Fruit fly (Drosophila melanogaster): ENCODE measurements around the gene Eip78C.

Eip78C gene

dm6 chr3L:21226309-21226708 lies at the start of gene Eip78C:
Eip78C (plus strand) TSS chr3L:21226609.
- TF ChIP-seq Hr96 (GFP tag; optimal IDR thresholded peaks at IDR 0.05) (no peak), toe (GFP tag; optimal IDR thresholded peaks at IDR 0.05) (no peak), CG14711 (tag; optimal IDR thresholded peaks at IDR 0.05) (no peak), cnc (optimal IDR thresholded peaks at IDR 0.05) (no peak)

dm6 chr3L:21176935-21177581 lies 49.4 kb upstream of the Eip78C start:
- TF ChIP-seq cnc (optimal IDR thresholded peaks at IDR 0.05) (no peak), CG33017 (tag; optimal IDR thresholded peaks at IDR 0.05) (peak; percentile 27), CG14711 (tag; optimal IDR thresholded peaks at IDR 0.05) (peak; percentile 47), Crg-1 (GFP tag; optimal IDR thresholded peaks at IDR 0.05) (no peak), pad (GFP tag; optimal IDR thresholded peaks at IDR 0.05) (no peak), ovo (GFP tag; optimal IDR thresholded peaks at IDR 0.05) (no peak), CG1620 (GFP tag; optimal IDR thresholded peaks at IDR 0.05) (no peak), Clk (GFP tag; optimal IDR thresholded peaks at IDR 0.05) (no peak), Hr96 (GFP tag; optimal IDR thresholded peaks at IDR 0.05) (no peak), cic (GFP tag; optimal IDR thresholded peaks at IDR 0.05) (no peak), toe (GFP tag; optimal IDR thresholded peaks at IDR 0.05) (no peak)

DNA sequence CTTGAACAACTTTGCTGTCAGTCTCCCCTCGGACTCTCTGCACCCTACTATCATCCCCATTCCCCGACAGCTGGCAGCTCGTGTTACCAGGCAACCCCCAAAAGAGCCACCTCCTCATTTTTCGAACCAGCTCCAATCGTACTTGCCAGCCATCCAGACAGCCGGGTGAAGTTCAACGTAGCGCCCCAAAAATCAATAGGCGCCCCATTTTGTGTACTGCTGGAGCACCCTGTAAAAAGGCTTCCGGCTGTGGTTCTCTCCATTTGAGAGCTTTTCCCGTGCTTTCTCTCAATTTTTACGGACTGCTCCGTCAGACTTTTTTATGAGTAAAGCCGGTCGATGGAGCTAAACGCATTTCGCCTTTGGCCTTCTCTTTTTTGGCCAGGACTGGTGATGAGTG lies 40.8 kb upstream of the Eip78C start:
- no peak for TF ChIP-seq ovo (GFP tag; optimal IDR thresholded peaks at IDR 0.05)
- no peak for TF ChIP-seq toe (GFP tag; optimal IDR thresholded peaks at IDR 0.05)
- TF ChIP-seq Hr96 (GFP tag; optimal IDR thresholded peaks at IDR 0.05) = no peak
- no peak for TF ChIP-seq CG7101 (tag; optimal IDR thresholded peaks at IDR 0.05)
- TF ChIP-seq CG14711 (tag; optimal IDR thresholded peaks at IDR 0.05) = no peak
- no peak for TF ChIP-seq Crg-1 (GFP tag; optimal IDR thresholded peaks at IDR 0.05)

DNA sequence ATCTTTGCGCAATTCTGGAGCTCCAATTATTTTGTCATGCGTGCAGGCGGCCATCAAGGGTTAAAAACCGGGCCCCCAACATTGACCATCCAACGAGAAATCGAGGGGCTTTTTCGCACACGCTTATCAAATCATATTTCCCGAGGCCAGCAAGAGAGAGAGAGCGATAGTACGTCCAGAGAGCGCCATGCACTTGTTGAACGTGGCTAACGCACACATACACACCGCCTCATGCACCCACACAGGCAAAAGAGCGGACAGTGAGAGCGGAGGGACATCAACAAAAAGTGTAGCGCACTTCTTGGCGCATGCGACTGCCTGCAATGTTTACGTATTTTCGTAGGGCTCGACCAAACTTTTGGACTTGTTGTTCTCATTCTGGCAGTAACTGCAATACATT lies 39.9 kb upstream of the Eip78C start:
- no peak for TF ChIP-seq Clk (GFP tag; optimal IDR thresholded peaks at IDR 0.05)
- no peak for TF ChIP-seq cic (GFP tag; optimal IDR thresholded peaks at IDR 0.05)
- no peak for TF ChIP-seq toe (GFP tag; optimal IDR thresholded peaks at IDR 0.05)
- no peak for TF ChIP-seq CG1620 (GFP tag; optimal IDR thresholded peaks at IDR 0.05)
- TF ChIP-seq cnc (optimal IDR thresholded peaks at IDR 0.05) = no peak
- no peak for TF ChIP-seq Mnt (GFP tag; optimal IDR thresholded peaks at IDR 0.05)
- TF ChIP-seq CG7101 (tag; optimal IDR thresholded peaks at IDR 0.05) = no peak
- TF ChIP-seq CG14711 (tag; optimal IDR thresholded peaks at IDR 0.05) = no peak
- TF ChIP-seq kay (GFP tag; ENCODE audit: borderline replicate concordance) = no peak
- TF ChIP-seq Crg-1 (GFP tag; optimal IDR thresholded peaks at IDR 0.05) = no peak
- TF ChIP-seq tj (GFP tag; optimal IDR thresholded peaks at IDR 0.05) = no peak
- no peak for TF ChIP-seq Hr96 (GFP tag; optimal IDR thresholded peaks at IDR 0.05)
- no peak for TF ChIP-seq CG12768 (GFP tag; optimal IDR thresholded peaks at IDR 0.05)
- TF ChIP-seq pad (GFP tag; optimal IDR thresholded peaks at IDR 0.05) = no peak
- TF ChIP-seq ovo (GFP tag; optimal IDR thresholded peaks at IDR 0.05) = no peak

- TF ChIP-seq CG7101 (tag; optimal IDR thresholded peaks at IDR 0.05) (no peak), CG7045 (GFP tag; optimal IDR thresholded peaks at IDR 0.05) (no peak), CG12768 (GFP tag; optimal IDR thresholded peaks at IDR 0.05) (no peak), CG14711 (tag; optimal IDR thresholded peaks at IDR 0.05) (no peak), CG5204 (GFP tag; optimal IDR thresholded peaks at IDR 0.05) (no peak), CG1620 (GFP tag; optimal IDR thresholded peaks at IDR 0.05) (no peak), Crg-1 (GFP tag; optimal IDR thresholded peaks at IDR 0.05) (no peak)
Measured at dm6 chr3L:21192024-21192423, 34.4 kb upstream of the Eip78C start.

dm6 chr3L:21193170-21193569 lies 33.2 kb upstream of the Eip78C start, which contains the start of gene CG42337:
CG42337 (minus strand) TSS chr3L:21193363.
- TF ChIP-seq cic (GFP tag; optimal IDR thresholded peaks at IDR 0.05) = peak; percentile 55
- TF ChIP-seq CG12768 (GFP tag; optimal IDR thresholded peaks at IDR 0.05) = peak; percentile 42
- peak; percentile 55 for TF ChIP-seq toe (GFP tag; optimal IDR thresholded peaks at IDR 0.05)
- no peak for TF ChIP-seq kay (GFP tag; ENCODE audit: borderline replicate concordance)
- TF ChIP-seq pad (GFP tag; optimal IDR thresholded peaks at IDR 0.05) = no peak
- TF ChIP-seq Crg-1 (GFP tag; optimal IDR thresholded peaks at IDR 0.05) = no peak
- peak; percentile 53 for TF ChIP-seq CG5204 (GFP tag; optimal IDR thresholded peaks at IDR 0.05)
- TF ChIP-seq Mnt (GFP tag; optimal IDR thresholded peaks at IDR 0.05) = peak; percentile 43
- no peak for TF ChIP-seq CG33017 (tag; optimal IDR thresholded peaks at IDR 0.05)
- peak; percentile 60 for TF ChIP-seq Hr96 (GFP tag; optimal IDR thresholded peaks at IDR 0.05)

- TF ChIP-seq bab1 (GFP tag; optimal IDR thresholded peaks at IDR 0.05) (no peak), cic (GFP tag; optimal IDR thresholded peaks at IDR 0.05) (peak; percentile 9), Mnt (GFP tag; optimal IDR thresholded peaks at IDR 0.05) (peak; percentile 33)
Measured at dm6 chr3L:21194392-21194925, 31.9 kb upstream of the Eip78C start.

DNA sequence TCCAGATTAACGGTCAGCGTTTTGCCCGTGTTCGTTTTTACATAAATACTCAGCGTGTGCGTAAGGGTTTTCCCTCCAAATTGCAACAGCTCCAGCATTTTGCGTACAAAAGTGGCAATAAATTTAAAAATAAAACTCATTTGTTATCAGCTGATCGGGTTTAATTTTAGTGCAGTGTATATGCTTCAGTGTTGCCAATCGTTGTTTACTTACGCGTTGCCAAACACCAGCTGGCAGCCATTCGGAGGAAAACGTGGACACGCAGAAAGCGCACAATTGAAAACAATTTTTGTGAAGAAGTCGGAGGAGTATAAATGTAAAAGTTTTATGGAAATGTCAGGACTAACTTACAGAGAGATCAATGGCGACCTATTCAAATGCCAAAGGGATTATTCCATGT lies 29.8 kb upstream of the Eip78C start, which contains the start of the genes Targ3 and park:
Gene Targ3 (plus strand): TSS at position 269 of the 400 bp plus-strand sequence.
Gene park (minus strand): TSS at position 291 of the 400 bp plus-strand sequence.
- TF ChIP-seq kay (GFP tag; ENCODE audit: borderline replicate concordance) (no peak), CG12768 (GFP tag; optimal IDR thresholded peaks at IDR 0.05) (peak; percentile 9), pad (GFP tag; optimal IDR thresholded peaks at IDR 0.05) (peak; percentile 1), toe (GFP tag; optimal IDR thresholded peaks at IDR 0.05) (peak; percentile 56), ovo (GFP tag; optimal IDR thresholded peaks at IDR 0.05) (peak; percentile 53), CG7045 (GFP tag; optimal IDR thresholded peaks at IDR 0.05) (peak; percentile 14), Hr96 (GFP tag; optimal IDR thresholded peaks at IDR 0.05) (peak; percentile 31), Clk (GFP tag; optimal IDR thresholded peaks at IDR 0.05) (no peak), CG5204 (GFP tag; optimal IDR thresholded peaks at IDR 0.05) (peak; percentile 59), Mnt (GFP tag; optimal IDR thresholded peaks at IDR 0.05) (peak; percentile 37), bab1 (GFP tag; optimal IDR thresholded peaks at IDR 0.05) (peak; percentile 50), CG11617 (GFP tag; optimal IDR thresholded peaks at IDR 0.05) (peak; percentile 49), CG14711 (tag; optimal IDR thresholded peaks at IDR 0.05) (peak; percentile 23), Crg-1 (GFP tag; optimal IDR thresholded peaks at IDR 0.05) (peak; percentile 82), CG1620 (GFP tag; optimal IDR thresholded peaks at IDR 0.05) (peak; percentile 85), CG7101 (tag; optimal IDR thresholded peaks at IDR 0.05) (peak; percentile 47), CG33017 (tag; optimal IDR thresholded peaks at IDR 0.05) (peak; percentile 9), cnc (optimal IDR thresholded peaks at IDR 0.05) (no peak), tj (GFP tag; optimal IDR thresholded peaks at IDR 0.05) (peak; percentile 30), cic (GFP tag; optimal IDR thresholded peaks at IDR 0.05) (peak; percentile 2)

All from whole organism, adult.